Worm (Caenorhabditis elegans) whole organism, L3 larva: ENCODE data around the gene Y43F8B.12.

Experiments used
- R02D3.7 ChIP-seq: fragments of 150-350 bp; optimal IDR thresholded peaks from 2 replicates; lab custom pipeline; 2014; ENCODE audit warnings: missing biosample characterization, missing genetic modification characterization
- ZK546.5 ChIP-seq: sonication (generic microtip); optimal IDR thresholded peaks from 2 replicates; lab custom pipeline; 2017; ENCODE audit warnings: missing biosample characterization, missing genetic modification characterization
- aly-2 ChIP-seq: fragments of 150-350 bp; optimal IDR thresholded peaks from 2 replicates; lab custom pipeline; 2014; ENCODE audit warnings: missing biosample characterization, missing genetic modification characterization
- ama-1 ChIP-seq: fragments of 150-350 bp; optimal IDR thresholded peaks from 2 replicates; lab custom pipeline; 2018
- ceh-16 ChIP-seq: sonication (generic microtip); optimal IDR thresholded peaks from 2 replicates; lab custom pipeline; 2017; ENCODE audit warnings: missing biosample characterization, missing genetic modification characterization
- ceh-28 ChIP-seq: fragments of 150-350 bp; optimal IDR thresholded peaks from 2 replicates; lab custom pipeline; 2014; ENCODE audit warnings: missing biosample characterization, missing genetic modification reagents, missing genetic modification characterization
- ceh-82 ChIP-seq: fragments of 150-350 bp; optimal IDR thresholded peaks from 2 replicates; lab custom pipeline; 2014; ENCODE audit warnings: missing biosample characterization, missing genetic modification characterization
- ceh-9 ChIP-seq: sonication (generic microtip); optimal IDR thresholded peaks from 2 replicates; lab custom pipeline; 2018; ENCODE audit warnings: missing biosample characterization, missing genetic modification characterization
- daf-12 ChIP-seq: fragments of 150-350 bp; optimal IDR thresholded peaks from 2 replicates; lab custom pipeline; 2014; ENCODE audit warnings: missing biosample characterization, missing genetic modification reagents, missing genetic modification characterization
- egl-5 ChIP-seq: fragments of 150-350 bp; optimal IDR thresholded peaks from 2 replicates; lab custom pipeline; 2017; ENCODE audit warnings: missing biosample characterization, missing genetic modification reagents, missing genetic modification characterization, inconsistent platforms
- elt-3 ChIP-seq, 3 experiments: fragments of 150-350 bp in 1 of 3; sonication (generic microtip) in 2 of 3; optimal IDR thresholded peaks; 2 replicates in 2 of 3; 4 replicates in 1 of 3; lab custom pipeline; 2014 to 2017; ENCODE audit warnings: missing biosample characterization in 3 of 3, missing genetic modification characterization in 3 of 3
- eor-1 ChIP-seq, 2 experiments: fragments of 150-350 bp; optimal IDR thresholded peaks; 2 replicates each; lab custom pipeline; 2014 to 2018; ENCODE audit warnings: missing biosample characterization in 2 of 2, missing genetic modification characterization in 2 of 2
- fkh-10 ChIP-seq: sonication (generic microtip); optimal IDR thresholded peaks from 2 replicates; lab custom pipeline; 2017; ENCODE audit warnings: missing biosample characterization, missing genetic modification reagents, missing genetic modification characterization
- hmg-11 ChIP-seq: sonication (generic microtip); optimal IDR thresholded peaks from 2 replicates; lab custom pipeline; 2016; ENCODE audit warnings: missing genetic modification characterization, missing compliant biosample characterization
- lin-39 ChIP-seq: fragments of 150-350 bp; optimal IDR thresholded peaks from 2 replicates; lab custom pipeline; 2018; ENCODE audit warnings: missing biosample characterization, missing genetic modification reagents, missing genetic modification characterization
- lsy-12 ChIP-seq: sonication (generic microtip); optimal IDR thresholded peaks from 2 replicates; lab custom pipeline; 2016; ENCODE audit warnings: mild to moderate bottlenecking, missing genetic modification characterization, missing compliant biosample characterization
- mdl-1 ChIP-seq: fragments of 150-350 bp; optimal IDR thresholded peaks from 2 replicates; lab custom pipeline; 2014; ENCODE audit warnings: missing biosample characterization, missing genetic modification characterization
- mml-1 ChIP-seq: fragments of 150-350 bp; sonication (generic microtip); optimal IDR thresholded peaks from 3 replicates; lab custom pipeline; 2014; ENCODE audit warnings: missing biosample characterization, missing genetic modification characterization
- nfya-1 ChIP-seq: sonication (generic microtip); optimal IDR thresholded peaks from 2 replicates; lab custom pipeline; 2017; ENCODE audit warnings: missing genetic modification characterization, mild to moderate bottlenecking, missing compliant biosample characterization, antibody characterized with exemption, moderate library complexity; ENCODE audit not compliant: insufficient read depth
- nhr-11 ChIP-seq: fragments of 150-350 bp; optimal IDR thresholded peaks from 2 replicates; lab custom pipeline; 2014; ENCODE audit warnings: missing biosample characterization, missing genetic modification characterization
- nhr-12 ChIP-seq: fragments of 150-350 bp; optimal IDR thresholded peaks from 2 replicates; lab custom pipeline; 2014; ENCODE audit warnings: missing biosample characterization, missing genetic modification characterization
- nhr-23 ChIP-seq: fragments of 150-350 bp; optimal IDR thresholded peaks from 2 replicates; lab custom pipeline; 2014; ENCODE audit warnings: missing biosample characterization, missing genetic modification reagents, missing genetic modification characterization
- nhr-237 ChIP-seq: fragments of 150-350 bp; optimal IDR thresholded peaks from 2 replicates; lab custom pipeline; 2014; ENCODE audit warnings: missing biosample characterization, missing genetic modification characterization
- nhr-25 ChIP-seq: sonication (generic microtip); optimal IDR thresholded peaks from 2 replicates; lab custom pipeline; 2017; ENCODE audit warnings: missing biosample characterization, missing genetic modification characterization
- nhr-43 ChIP-seq: sonication (generic microtip); optimal IDR thresholded peaks from 2 replicates; lab custom pipeline; 2016; ENCODE audit warnings: mild to moderate bottlenecking, missing genetic modification characterization, missing compliant biosample characterization; ENCODE audit not compliant: poor library complexity, severe bottlenecking
- nhr-77 ChIP-seq: fragments of 150-350 bp; optimal IDR thresholded peaks from 2 replicates; lab custom pipeline; 2014; ENCODE audit warnings: missing biosample characterization, missing genetic modification characterization
- pqm-1 ChIP-seq: fragments of 150-350 bp; optimal IDR thresholded peaks from 2 replicates; lab custom pipeline; 2017; ENCODE audit warnings: missing biosample characterization, missing genetic modification characterization, inconsistent platforms
- sea-2 ChIP-seq: fragments of 150-350 bp; sonication (generic microtip); optimal IDR thresholded peaks from 4 replicates; lab custom pipeline; 2014; ENCODE audit warnings: missing biosample characterization, missing genetic modification reagents, missing genetic modification characterization
- skn-1 ChIP-seq: fragments of 150-350 bp; optimal IDR thresholded peaks from 2 replicates; lab custom pipeline; 2014; ENCODE audit warnings: missing biosample characterization, missing genetic modification characterization
- snpc-4 ChIP-seq: fragments of 150-350 bp; optimal IDR thresholded peaks from 2 replicates; lab custom pipeline; 2014; ENCODE audit warnings: missing biosample characterization, missing genetic modification characterization
- tbx-2 ChIP-seq: sonication (generic microtip); optimal IDR thresholded peaks from 2 replicates; lab custom pipeline; 2016; ENCODE audit warnings: mild to moderate bottlenecking, missing genetic modification characterization, missing compliant biosample characterization
- zag-1 ChIP-seq: fragments of 150-350 bp; optimal IDR thresholded peaks from 2 replicates; lab custom pipeline; 2014; ENCODE audit warnings: missing biosample characterization, missing genetic modification characterization
- ztf-11 ChIP-seq: fragments of 150-350 bp; optimal IDR thresholded peaks from 2 replicates; lab custom pipeline; 2014; ENCODE audit warnings: missing biosample characterization, missing genetic modification characterization
- ztf-4 ChIP-seq: fragments of 150-350 bp; optimal IDR thresholded peaks from 2 replicates; lab custom pipeline; 2014; ENCODE audit warnings: missing biosample characterization, missing genetic modification characterization

The Y43F8B.12 gene

ce11 chrV:19484507-19484906 lies 16.3 kb downstream of the Y43F8B.12 start, which contains the start of gene Y43F8B.17:
Gene Y43F8B.17 (plus strand): TSS chrV:19484721.
- TF ChIP-seq nhr-237 (no peak), ceh-16 (tag; lab: Kevin White, UChicago) (no peak), nhr-25 (tag; lab: Kevin White, UChicago) (no peak), snpc-4 (tag; lab: Kevin White, UChicago) (no peak), lin-39 (no peak), nhr-11 (no peak)

ce11 chrV:19485261-19485660 lies 17.1 kb downstream of the Y43F8B.12 start, which contains the start of gene Y43F8B.28:
Gene Y43F8B.28 (plus strand): TSS chrV:19485319.
- TF ChIP-seq lsy-12 (tag; lab: Kevin White, UChicago) (no peak), egl-5 (no peak), ztf-11 (no peak), ceh-82 (no peak), ceh-28 (tag; lab: Kevin White, UChicago) (no peak), nhr-77 (no peak), fkh-10 (GFP tag; lab: Kevin White, UChicago) (no peak), snpc-4 (tag; lab: Kevin White, UChicago) (no peak), ceh-9 (tag; lab: Kevin White, UChicago) (no peak), aly-2 (tag; lab: Kevin White, UChicago) (no peak)
- TF ChIP-seq, all 47 proteins: peak for 0

- TF ChIP-seq fkh-10 (GFP tag; lab: Kevin White, UChicago) (no peak), nhr-12 (tag; lab: Kevin White, UChicago) (no peak), ceh-9 (tag; lab: Kevin White, UChicago) (no peak), tbx-2 (tag; lab: Kevin White, UChicago) (no peak), ceh-16 (tag; lab: Kevin White, UChicago) (no peak), nhr-237 (no peak), mml-1 (tag; lab: Kevin White, UChicago) (no peak), R02D3.7 (tag; lab: Kevin White, UChicago) (no peak), nhr-23 (tag; lab: Kevin White, UChicago) (no peak), ceh-82 (no peak)
Observed at ce11 chrV:19485690-19486089, 17.5 kb downstream of the Y43F8B.12 start, which contains the start of gene Y43F8B.18. Gene Y43F8B.18 (plus strand): TSS chrV:19485990.

- TF ChIP-seq nhr-12 (tag; lab: Kevin White, UChicago), result no peak
- no peak for TF ChIP-seq tbx-2 (tag; lab: Kevin White, UChicago)
- TF ChIP-seq ztf-11, result no peak
- no peak for TF ChIP-seq eor-1 (tag; optimal IDR thresholded peaks at IDR 0.05; lab: Kevin White, UChicago)
- no peak for TF ChIP-seq ceh-82
- TF ChIP-seq nhr-25 (tag; lab: Kevin White, UChicago), result no peak
- TF ChIP-seq pqm-1 (tag; lab: Kevin White, UChicago), result no peak
- no peak for TF ChIP-seq ztf-4 (tag; lab: Kevin White, UChicago)
- no peak for TF ChIP-seq ceh-28 (tag; lab: Kevin White, UChicago)
- no peak for TF ChIP-seq ceh-16 (tag; lab: Kevin White, UChicago)
Observed at ce11 chrV:19490461-19490860, 22.3 kb downstream of the Y43F8B.12 start, which contains the start of gene Y43F8B.7. Gene Y43F8B.7 (plus strand): TSS chrV:19490761.

ce11 chrV:19491302-19491701 lies 23.1 kb downstream of the Y43F8B.12 start, which contains the start of gene Y43F8B.29:
Gene Y43F8B.29 (plus strand): TSS chrV:19491602.
- TF ChIP-seq ZK546.5 (tag; lab: Kevin White, UChicago), result no peak
- TF ChIP-seq sea-2 (GFP tag; lab: Kevin White, UChicago), result no peak
- TF ChIP-seq, all 47 proteins: peak for 0

- no peak for TF ChIP-seq nhr-43 (tag; lab: Kevin White, UChicago)
- TF ChIP-seq daf-12, result no peak
- no peak for TF ChIP-seq ZK546.5 (tag; lab: Kevin White, UChicago)
- no peak for TF ChIP-seq hmg-11 (tag; lab: Kevin White, UChicago)
Observed at ce11 chrV:19495145-19495544, 27.0 kb downstream of the Y43F8B.12 start.

ce11 chrV:19495587-19495986 lies 27.4 kb downstream of the Y43F8B.12 start, which contains the start of gene scl-21:
Gene scl-21 (minus strand): TSS chrV:19495687.
- TF ChIP-seq aly-2 (tag; lab: Kevin White, UChicago), result no peak
- TF ChIP-seq mdl-1 (tag; lab: Kevin White, UChicago), result no peak
- TF ChIP-seq nfya-1 (tag; lab: Kevin White, UChicago), result no peak
- TF ChIP-seq lin-39, result no peak
- TF ChIP-seq zag-1 (tag; lab: Kevin White, UChicago), result no peak
- no peak for TF ChIP-seq ama-1
- no peak for TF ChIP-seq skn-1 (tag; lab: Kevin White, UChicago)
- TF ChIP-seq elt-3 (tag; optimal IDR thresholded peaks at IDR 0.05; lab: Kevin White, UChicago), result no peak
